Worm (Caenorhabditis elegans) whole organism, midembryonic: Measurements from ENCODE around the gene ifas-3.

Experiments
- T22C8.4 ChIP-seq: fragments of 200-800 bp; sonication (Bioruptor generic); IDR thresholded peaks from 2 replicates; pipeline ENCODE4 v1.3.6; 2022; ENCODE audit warnings: missing genetic modification characterization, missing compliant biosample characterization
- cog-1 ChIP-seq: sonication (generic microtip); optimal IDR thresholded peaks from 2 replicates; lab custom pipeline; 2016; ENCODE audit warnings: missing genetic modification characterization, missing compliant biosample characterization
- flt-1 ChIP-seq: fragments of 200-800 bp; sonication (Bioruptor generic); IDR thresholded peaks from 2 replicates; pipeline ENCODE4 v1.3.6; 2022; ENCODE audit warnings: missing genetic modification characterization, missing compliant biosample characterization
- klf-2 ChIP-seq: fragments of 200-800 bp; sonication (Bioruptor generic); conservative IDR thresholded peaks from 2 replicates; pipeline ENCODE4 v1.3.6; 2022; ENCODE audit warnings: missing genetic modification reagents, missing genetic modification characterization, missing compliant biosample characterization
- med-1 ChIP-seq: sonication (generic microtip); optimal IDR thresholded peaks from 2 replicates; lab custom pipeline; 2017; ENCODE audit warnings: missing genetic modification characterization, mild to moderate bottlenecking, missing compliant biosample characterization, antibody characterized with exemption, missing genetic modification reagents; ENCODE audit not compliant: insufficient read depth
- ref-1 ChIP-seq: fragments of 200-800 bp; sonication (Bioruptor generic); conservative IDR thresholded peaks from 2 replicates; pipeline ENCODE4 v1.3.6; 2022; ENCODE audit warnings: missing genetic modification reagents, missing genetic modification characterization, missing compliant biosample characterization
- tab-1 ChIP-seq: fragments of 200-800 bp; sonication (Bioruptor generic); IDR thresholded peaks from 2 replicates; pipeline ENCODE4 v1.3.6; 2022; ENCODE audit warnings: missing genetic modification characterization, missing compliant biosample characterization
- ztf-23 ChIP-seq: fragments of 200-800 bp; sonication (Bioruptor generic); IDR thresholded peaks from 2 replicates; pipeline ENCODE4 v1.3.6; 2022; ENCODE audit warnings: missing genetic modification reagents, missing genetic modification characterization, missing compliant biosample characterization
- ztf-29 ChIP-seq: fragments of 200-800 bp; sonication (Bioruptor generic); IDR thresholded peaks from 2 replicates; pipeline ENCODE4 v1.3.6; 2022; ENCODE audit warnings: missing genetic modification reagents, missing genetic modification characterization, missing compliant biosample characterization

DNA sequence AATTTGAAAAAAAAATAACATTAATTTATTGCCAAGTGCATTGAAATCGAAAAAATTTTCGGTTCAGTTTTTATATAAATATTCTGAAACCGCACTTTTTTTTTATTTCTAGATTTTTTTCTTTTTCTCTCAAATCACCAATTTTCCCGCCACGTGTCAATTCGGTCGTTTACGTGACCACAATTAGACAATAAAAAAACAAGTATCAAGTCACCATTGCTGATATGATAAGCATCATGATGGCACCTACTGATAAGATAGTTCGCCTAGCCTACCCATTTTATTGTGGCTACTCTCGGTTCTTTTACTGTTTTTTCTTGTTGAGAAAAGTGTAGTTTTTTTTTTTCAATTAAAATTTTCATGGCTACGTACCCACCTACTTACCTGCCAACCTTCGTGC is 20.9 kb downstream of the ifas-3 start:
- TF ChIP-seq ztf-29 (GFP tag; lab: Robert Waterston, UW): no peak
- TF ChIP-seq T22C8.4: no peak
- TF ChIP-seq ref-1 (GFP tag; lab: Robert Waterston, UW): no peak
- no peak for TF ChIP-seq med-1 (GFP tag; lab: Kevin White, UChicago)
- no peak for TF ChIP-seq cog-1 (tag; lab: Kevin White, UChicago)
- TF ChIP-seq klf-2 (GFP tag; lab: Robert Waterston, UW): no peak
- no peak for TF ChIP-seq tab-1 (GFP tag; lab: Robert Waterston, UW)
- TF ChIP-seq ztf-23 (GFP tag; lab: Robert Waterston, UW): no peak
- no peak for TF ChIP-seq flt-1 (GFP tag; lab: Robert Waterston, UW)
